Worm (Caenorhabditis elegans): ENCODE results near the gene F40H3.1.

ce11 chrII:6160994-6161393 is 18.6 kb upstream of the F40H3.1 start, which contains the start of gene exp-1:
- TF ChIP-seq ama-1 (optimal IDR thresholded peaks at IDR 0.05) (no peak), nhr-76 (tag; optimal IDR thresholded peaks at IDR 0.05) (no peak), elt-3 (tag; optimal IDR thresholded peaks at IDR 0.05) (no peak), ztf-11 (tag; optimal IDR thresholded peaks at IDR 0.05) (no peak), fos-1 (tag; optimal IDR thresholded peaks at IDR 0.05) (no peak)
